Fruit fly (Drosophila melanogaster): ENCODE data around the gene Eip93F.

dm6 chr3R:22014397-22014796 is 65.5 kb downstream of the Eip93F start, which contains the start of gene Theg:
- TF ChIP-seq h (GFP tag; optimal IDR thresholded peaks at IDR 0.05) = no peak
- TF ChIP-seq Abd-B (GFP tag; optimal IDR thresholded peaks at IDR 0.05) = no peak
- no peak for TF ChIP-seq br (GFP tag; optimal IDR thresholded peaks at IDR 0.05)
- no peak for TF ChIP-seq lola (GFP tag; optimal IDR thresholded peaks at IDR 0.05)
- TF ChIP-seq rgr (GFP tag; optimal IDR thresholded peaks at IDR 0.05) = no peak
- TF ChIP-seq Sp1 (GFP tag; optimal IDR thresholded peaks at IDR 0.05) = no peak
- TF ChIP-seq dsf (GFP tag; optimal IDR thresholded peaks at IDR 0.05; ENCODE audit: borderline replicate concordance) = no peak
- TF ChIP-seq Hnf4 (GFP tag; optimal IDR thresholded peaks at IDR 0.05) = no peak
- TF ChIP-seq Hr78 (GFP tag; optimal IDR thresholded peaks at IDR 0.05) = no peak
